Fruit fly (Drosophila melanogaster) whole organism, embryonic: Measurements from ENCODE around the gene CG5157.

ENCODE experiments used
- ATbp ChIP-seq: fragments of 200-800 bp; sonication (Bioruptor generic); optimal IDR thresholded peaks from 2 replicates; lab custom pipeline; 2017; ENCODE audit warnings: missing biosample characterization, mild to moderate bottlenecking, missing genetic modification characterization, missing genetic modification reagents
- Ada2b ChIP-seq: fragments of 200-800 bp; sonication (Bioruptor generic); IDR thresholded peaks from 2 replicates; pipeline ENCODE4 v1.3.6; 2022; ENCODE audit warnings: missing biosample characterization, missing genetic modification characterization
- CG10267 ChIP-seq: fragments of 200-800 bp; sonication (Bioruptor generic); optimal IDR thresholded peaks from 2 replicates; lab custom pipeline; 2018; ENCODE audit warnings: missing biosample characterization, mild to moderate bottlenecking, missing genetic modification characterization, moderate library complexity
- CG11504 ChIP-seq: fragments of 200-800 bp; sonication (Bioruptor generic); optimal IDR thresholded peaks from 3 replicates; lab custom pipeline; 2019; ENCODE audit warnings: missing biosample characterization, mild to moderate bottlenecking, missing genetic modification characterization, moderate library complexity
- CG12071 ChIP-seq: fragments of 200-800 bp; sonication (Bioruptor generic); optimal IDR thresholded peaks from 3 replicates; lab custom pipeline; 2018; ENCODE audit warnings: missing biosample characterization, mild to moderate bottlenecking, missing genetic modification characterization
- CG14667 ChIP-seq: fragments of 200-800 bp; sonication (Bioruptor generic); IDR thresholded peaks from 2 replicates; pipeline ENCODE4 v1.3.6; 2022; ENCODE audit warnings: missing biosample characterization, missing genetic modification characterization
- CG17359 ChIP-seq: fragments of 200-800 bp; sonication (Bioruptor generic); optimal IDR thresholded peaks from 3 replicates; lab custom pipeline; 2018; ENCODE audit warnings: missing biosample characterization, mild to moderate bottlenecking, missing genetic modification characterization, moderate library complexity
- CG32772 ChIP-seq: fragments of 200-800 bp; sonication (Bioruptor generic); IDR thresholded peaks from 2 replicates; pipeline ENCODE4 v1.3.6; 2022; ENCODE audit warnings: missing biosample characterization, missing genetic modification characterization
- CG34376 ChIP-seq: fragments of 200-800 bp; sonication (Bioruptor generic); optimal IDR thresholded peaks from 2 replicates; lab custom pipeline; 2018; ENCODE audit warnings: missing biosample characterization, mild to moderate bottlenecking, missing genetic modification characterization
- CG43689 ChIP-seq: fragments of 200-800 bp; sonication (Bioruptor generic); IDR thresholded peaks from 2 replicates; pipeline ENCODE4 v1.3.6; 2022; ENCODE audit warnings: missing biosample characterization, missing genetic modification characterization
- CG4424 ChIP-seq: fragments of 200-800 bp; sonication (Bioruptor generic); optimal IDR thresholded peaks from 3 replicates; lab custom pipeline; 2016; ENCODE audit warnings: missing biosample characterization, missing genetic modification characterization
- CG6765 ChIP-seq: fragments of 200-800 bp; sonication (Bioruptor generic); optimal IDR thresholded peaks from 3 replicates; lab custom pipeline; 2017; ENCODE audit warnings: missing biosample characterization, mild to moderate bottlenecking, missing genetic modification characterization
- CG7963 ChIP-seq: fragments of 200-800 bp; sonication (Bioruptor generic); IDR thresholded peaks from 3 replicates; pipeline ENCODE4 v1.3.6; 2022; ENCODE audit warnings: missing biosample characterization, missing genetic modification characterization; ENCODE audit not compliant: partially characterized antibody
- CG8359 ChIP-seq: fragments of 200-800 bp; sonication (Bioruptor generic); optimal IDR thresholded peaks from 2 replicates; lab custom pipeline; 2017; ENCODE audit warnings: missing biosample characterization, mild to moderate bottlenecking, missing genetic modification characterization, borderline replicate concordance
- CG8944 ChIP-seq: fragments of 200-800 bp; sonication (Bioruptor generic); optimal IDR thresholded peaks from 3 replicates; lab custom pipeline; 2016; ENCODE audit warnings: missing biosample characterization, missing genetic modification characterization
- D19B ChIP-seq: fragments of 200-800 bp; sonication (Bioruptor generic); optimal IDR thresholded peaks from 2 replicates; lab custom pipeline; 2017; ENCODE audit warnings: missing biosample characterization, mild to moderate bottlenecking, missing genetic modification characterization
- Dip2 ChIP-seq: fragments of 200-800 bp; sonication (Bioruptor generic); IDR thresholded peaks from 2 replicates; pipeline ENCODE4 v1.3.6; 2022; ENCODE audit warnings: missing biosample characterization, missing genetic modification characterization
- Hr51 ChIP-seq, 2 experiments: fragments of 200-800 bp; sonication (Bioruptor generic); optimal IDR thresholded peaks; 2 replicates in 1 of 2; 3 replicates in 1 of 2; lab custom pipeline; 2016 to 2018; ENCODE audit warnings: missing biosample characterization in 2 of 2, missing genetic modification characterization in 2 of 2, mild to moderate bottlenecking in 1 of 2, moderate library complexity in 1 of 2
- MESR4 ChIP-seq: fragments of 200-800 bp; sonication (Bioruptor generic); optimal IDR thresholded peaks from 2 replicates; lab custom pipeline; 2018; ENCODE audit warnings: missing biosample characterization, mild to moderate bottlenecking, missing genetic modification characterization, moderate library complexity
- Med ChIP-seq: fragments of 200-800 bp; sonication (Bioruptor generic); peaks from one replicate; lab custom pipeline; 2016; ENCODE audit warnings: missing biosample characterization, missing genetic modification characterization, mild to moderate bottlenecking, inconsistent platforms, moderate library complexity
- Nf-YA ChIP-seq: fragments of 200-800 bp; sonication (Bioruptor generic); IDR thresholded peaks from 2 replicates; pipeline ENCODE4 v1.3.6; 2022; ENCODE audit warnings: missing biosample characterization, missing genetic modification characterization
- Optix ChIP-seq: fragments of 200-800 bp; sonication (Bioruptor generic); IDR thresholded peaks from 3 replicates; pipeline ENCODE4 v1.3.6; 2022; ENCODE audit warnings: missing biosample characterization, missing genetic modification characterization
- Ravus ChIP-seq: fragments of 200-800 bp; sonication (Bioruptor generic); IDR thresholded peaks from 2 replicates; pipeline ENCODE4 v1.3.6; 2022; ENCODE audit warnings: missing biosample characterization, missing genetic modification characterization
- Sox102F ChIP-seq: fragments of 200-800 bp; sonication (Bioruptor generic); optimal IDR thresholded peaks from 2 replicates; lab custom pipeline; 2018; ENCODE audit warnings: missing biosample characterization, mild to moderate bottlenecking, missing genetic modification characterization, moderate library complexity
- Spps ChIP-seq: fragments of 200-800 bp; sonication (Bioruptor generic); optimal IDR thresholded peaks from 2 replicates; lab custom pipeline; 2018; ENCODE audit warnings: missing biosample characterization, mild to moderate bottlenecking, missing genetic modification characterization
- ab ChIP-seq: fragments of 200-800 bp; sonication (Bioruptor generic); optimal IDR thresholded peaks from 2 replicates; lab custom pipeline; 2016; ENCODE audit warnings: missing biosample characterization, missing genetic modification characterization
- bcd ChIP-seq: fragments of 200-800 bp; sonication (Bioruptor generic); optimal IDR thresholded peaks from 2 replicates; lab custom pipeline; 2017; ENCODE audit warnings: missing biosample characterization, mild to moderate bottlenecking, missing genetic modification characterization
- chinmo ChIP-seq: fragments of 200-800 bp; sonication (Bioruptor generic); IDR thresholded peaks from 4 replicates; pipeline ENCODE4 v1.3.6; 2022; ENCODE audit warnings: missing biosample characterization, missing genetic modification characterization; ENCODE audit not compliant: partially characterized antibody
- chm ChIP-seq: fragments of 200-800 bp; sonication (Bioruptor generic); IDR thresholded peaks from 2 replicates; pipeline ENCODE4 v1.3.6; 2022; ENCODE audit warnings: missing biosample characterization, missing genetic modification characterization
- crol ChIP-seq: fragments of 200-800 bp; sonication (Bioruptor generic); IDR thresholded peaks from 2 replicates; pipeline ENCODE4 v1.3.6; 2022; ENCODE audit warnings: missing biosample characterization, missing genetic modification characterization
- cwo ChIP-seq: fragments of 200-800 bp; sonication (Bioruptor generic); optimal IDR thresholded peaks from 3 replicates; lab custom pipeline; 2017; ENCODE audit warnings: missing biosample characterization, missing genetic modification characterization, mild to moderate bottlenecking, moderate library complexity, missing genetic modification reagents
- exex ChIP-seq: fragments of 200-800 bp; sonication (Bioruptor generic); optimal IDR thresholded peaks from 4 replicates; lab custom pipeline; 2018; ENCODE audit warnings: missing biosample characterization, mild to moderate bottlenecking, missing genetic modification characterization, moderate library complexity
- eyg ChIP-seq: fragments of 200-800 bp; sonication (Bioruptor generic); optimal IDR thresholded peaks from 3 replicates; lab custom pipeline; 2016; ENCODE audit warnings: missing biosample characterization, missing genetic modification characterization
- fd102C ChIP-seq: fragments of 200-800 bp; sonication (Bioruptor generic); optimal IDR thresholded peaks from 2 replicates; lab custom pipeline; 2018; ENCODE audit warnings: missing biosample characterization, mild to moderate bottlenecking, missing genetic modification characterization, moderate library complexity
- gcm ChIP-seq: fragments of 200-800 bp; sonication (Bioruptor generic); optimal IDR thresholded peaks from 2 replicates; lab custom pipeline; 2019; ENCODE audit warnings: missing biosample characterization, mild to moderate bottlenecking, missing genetic modification characterization, moderate library complexity
- gem ChIP-seq: fragments of 200-800 bp; sonication (Bioruptor generic); optimal IDR thresholded peaks from 2 replicates; lab custom pipeline; 2019; ENCODE audit warnings: missing biosample characterization, mild to moderate bottlenecking, missing genetic modification characterization, moderate library complexity
- grau ChIP-seq: fragments of 200-800 bp; optimal IDR thresholded peaks from 3 replicates; lab custom pipeline; 2019; ENCODE audit warnings: missing biosample characterization, mild to moderate bottlenecking, missing genetic modification characterization, moderate library complexity
- ken ChIP-seq: fragments of 200-800 bp; sonication (Bioruptor generic); IDR thresholded peaks from 3 replicates; pipeline ENCODE4 v1.3.6; 2022; ENCODE audit warnings: missing biosample characterization, missing genetic modification characterization
- lab ChIP-seq: fragments of 200-800 bp; sonication (Bioruptor generic); optimal IDR thresholded peaks from 3 replicates; lab custom pipeline; 2017; ENCODE audit warnings: missing biosample characterization, missing genetic modification characterization, mild to moderate bottlenecking, moderate library complexity, missing genetic modification reagents
- nom ChIP-seq: fragments of 200-800 bp; sonication (Bioruptor generic); optimal IDR thresholded peaks from 2 replicates; lab custom pipeline; 2017; ENCODE audit warnings: missing biosample characterization, missing genetic modification characterization, mild to moderate bottlenecking, moderate library complexity, missing genetic modification reagents
- org-1 ChIP-seq: fragments of 200-800 bp; sonication (Bioruptor generic); optimal IDR thresholded peaks from 2 replicates; lab custom pipeline; 2017; ENCODE audit warnings: missing biosample characterization, missing genetic modification characterization
- salm ChIP-seq: fragments of 200-800 bp; sonication (Bioruptor generic); optimal IDR thresholded peaks from 2 replicates; lab custom pipeline; 2018; ENCODE audit warnings: missing biosample characterization, mild to moderate bottlenecking, missing genetic modification characterization
- sd ChIP-seq: fragments of 200-800 bp; sonication (Bioruptor generic); optimal IDR thresholded peaks from 3 replicates; lab custom pipeline; 2018; ENCODE audit warnings: missing biosample characterization, mild to moderate bottlenecking, missing genetic modification characterization, moderate library complexity
- shn ChIP-seq: fragments of 200-800 bp; sonication (Bioruptor generic); optimal IDR thresholded peaks from 3 replicates; lab custom pipeline; 2016; ENCODE audit warnings: missing biosample characterization, missing genetic modification characterization
- tna ChIP-seq: fragments of 200-800 bp; sonication (Bioruptor generic); IDR thresholded peaks from 2 replicates; pipeline ENCODE4 v1.3.6; 2022; ENCODE audit warnings: missing biosample characterization, missing genetic modification characterization; ENCODE audit not compliant: partially characterized antibody
- toy ChIP-seq: fragments of 200-800 bp; sonication (Bioruptor generic); IDR thresholded peaks from 2 replicates; pipeline ENCODE4 v1.3.6; 2022; ENCODE audit warnings: missing biosample characterization, missing genetic modification characterization

Gene CG5157

DNA sequence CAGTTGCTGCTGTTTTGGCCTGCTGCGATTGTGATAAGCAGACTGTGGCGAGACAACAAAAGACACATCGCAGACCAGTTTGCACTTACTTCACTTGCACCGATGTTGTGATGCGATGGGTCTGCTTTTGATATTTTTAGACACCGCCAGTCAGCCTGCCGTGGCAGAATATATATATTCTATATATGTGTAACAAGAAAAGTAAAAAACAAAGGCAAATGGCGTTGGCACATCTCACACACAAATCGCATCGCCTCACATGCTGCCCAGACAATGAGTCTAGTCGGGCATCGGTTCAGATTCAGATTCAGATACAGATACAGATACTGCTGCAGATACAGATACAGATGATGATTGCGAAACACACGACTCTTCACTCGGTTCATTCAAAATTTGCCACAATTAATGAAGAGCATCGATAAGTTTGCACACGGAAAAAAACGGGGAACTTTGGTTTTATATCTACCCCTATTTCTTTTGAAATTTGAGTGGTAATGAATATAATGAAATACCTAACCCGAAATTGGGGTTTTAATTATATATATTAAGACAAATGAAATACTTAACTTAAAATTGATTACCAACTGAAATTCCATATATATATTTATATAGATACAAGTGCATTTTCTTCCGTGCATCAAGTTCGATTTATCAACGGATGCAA, 30.2 kb upstream of the CG5157 start:
- TF ChIP-seq Med (GFP tag; lab: Kevin White, UChicago) (peak; percentile 48), gcm (no peak), chm (no peak), MESR4 (no peak), fd102C (GFP tag; lab: Kevin White, UChicago) (no peak), nom (peak; percentile 0), CG11504 (peak; percentile 3), CG4424 (GFP tag; lab: Kevin White, UChicago) (no peak), CG14667 (GFP tag; lab: Robert Waterston, UW) (no peak), CG34376 (GFP tag; lab: Kevin White, UChicago) (no peak), CG8359 (GFP tag; lab: Kevin White, UChicago) (no peak), CG10267 (tag; lab: Kevin White, UChicago) (no peak), Spps (tag; lab: Kevin White, UChicago) (no peak), Sox102F (peak; percentile 5), Ada2b (GFP tag; lab: Robert Waterston, UW) (no peak), eyg (GFP tag; lab: Kevin White, UChicago) (no peak), org-1 (GFP tag; lab: Kevin White, UChicago) (no peak), Hr51 (GFP tag; optimal IDR thresholded peaks at IDR 0.05; lab: Kevin White, UChicago) (peak in 1 of 2 experiments; percentile 1), ken (GFP tag; lab: Robert Waterston, UW) (no peak), CG43689 (GFP tag; lab: Robert Waterston, UW) (no peak), gem (tag; lab: Kevin White, UChicago) (peak; percentile 9), tna (GFP tag; lab: Robert Waterston, UW) (no peak), CG6765 (GFP tag; lab: Kevin White, UChicago) (no peak)

DNA sequence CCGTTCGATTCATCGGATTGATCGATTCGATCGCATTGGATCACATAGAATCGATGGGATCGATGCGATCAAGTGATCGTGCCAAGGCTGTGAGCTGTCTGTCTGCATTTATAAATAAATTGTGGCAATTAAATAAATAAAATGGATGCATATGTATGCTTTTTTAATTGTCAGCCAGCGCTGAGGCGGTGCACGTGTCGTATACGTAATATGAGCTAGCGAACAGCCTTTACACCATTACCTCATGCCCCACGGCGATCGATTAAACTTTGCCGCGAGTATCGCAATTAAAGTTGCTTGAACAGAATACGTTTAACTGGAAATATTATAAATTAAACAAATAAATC, 29.3 kb upstream of the CG5157 start:
- TF ChIP-seq gem (tag; lab: Kevin White, UChicago) (no peak), exex (tag; lab: Kevin White, UChicago) (no peak), Ravus (no peak), CG17359 (tag; lab: Kevin White, UChicago) (no peak), Dip2 (no peak), bcd (GFP tag; lab: Kevin White, UChicago) (no peak), Med (GFP tag; lab: Kevin White, UChicago) (peak; percentile 15), CG8944 (GFP tag; lab: Kevin White, UChicago) (no peak), lab (no peak), CG7963 (GFP tag; lab: Robert Waterston, UW) (0 out of 3 replicates have a peak, but pooled peaks have one; percentile 11)

DNA sequence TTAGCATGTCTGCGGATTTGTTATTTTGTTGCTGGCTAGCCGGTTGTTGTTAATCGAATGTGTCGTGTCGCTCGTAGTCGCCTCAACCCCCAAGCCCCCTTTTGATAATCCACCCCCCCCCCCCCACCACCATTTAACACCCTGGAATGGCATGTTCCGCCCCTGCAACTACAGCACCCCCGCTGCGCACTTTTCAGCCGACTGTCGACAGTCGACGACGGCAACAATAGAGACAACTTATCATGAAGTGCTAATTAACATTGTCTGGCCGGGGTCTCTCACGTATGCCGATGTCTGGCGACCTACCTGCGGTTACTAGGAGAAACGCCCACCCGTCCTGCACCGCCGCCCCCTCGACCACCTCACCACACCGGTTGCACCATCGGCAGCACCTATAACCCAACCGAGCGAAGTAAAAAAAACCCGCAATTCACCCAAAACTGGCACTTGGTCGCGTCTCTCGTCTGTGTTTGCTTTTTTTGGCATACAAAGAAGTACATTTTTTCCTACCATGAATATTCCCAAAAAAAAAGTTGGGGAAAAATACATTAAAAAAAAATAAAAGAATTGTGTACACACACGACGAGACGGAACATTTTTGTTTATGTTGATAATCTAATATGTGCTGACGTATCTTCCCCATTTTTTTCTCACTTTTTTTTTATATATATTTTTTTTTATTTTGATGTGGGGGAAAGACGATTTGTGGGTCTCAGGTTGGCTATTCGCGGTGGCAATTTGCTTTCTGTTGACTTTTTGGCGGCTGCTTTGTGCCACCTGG, 28.7 kb upstream of the CG5157 start:
- TF ChIP-seq Nf-YA (GFP tag; lab: Robert Waterston, UW) (no peak), Optix (GFP tag; lab: Robert Waterston, UW) (no peak), crol (GFP tag; lab: Robert Waterston, UW) (peak; percentile 91), CG12071 (no peak), salm (tag; lab: Kevin White, UChicago) (no peak), cwo (GFP tag; lab: Kevin White, UChicago) (peak; percentile 45), CG32772 (GFP tag; lab: Robert Waterston, UW) (peak; percentile 19; the same call in 1 of the 2 replicates), toy (GFP tag; lab: Robert Waterston, UW) (0 out of 2 replicates have a peak, but pooled peaks have one; percentile 23), ab (GFP tag; lab: Kevin White, UChicago) (no peak), grau (tag; lab: Kevin White, UChicago) (no peak), D19B (GFP tag; lab: Kevin White, UChicago) (no peak), Med (GFP tag; lab: Kevin White, UChicago) (peak; percentile 67), shn (GFP tag; lab: Kevin White, UChicago) (no peak), CG17359 (tag; lab: Kevin White, UChicago) (peak; percentile 31), chinmo (GFP tag; lab: Robert Waterston, UW) (0 out of 4 replicates have a peak, but pooled peaks have one; percentile 39), sd (peak; percentile 27), ATbp (GFP tag; lab: Kevin White, UChicago) (peak; percentile 30)
